Worm (Caenorhabditis elegans): ENCODE results near the gene nape-1.

ce11 chrIV:3722690-3723089, 18.0 kb downstream of the nape-1 start, which contains the start of gene Y37E11AM.4:
- TF ChIP-seq sem-2 (GFP tag; optimal IDR thresholded peaks at IDR 0.05) = no peak
- TF ChIP-seq nhr-12 (tag; optimal IDR thresholded peaks at IDR 0.05) = no peak
- no peak for TF ChIP-seq nhr-237 (tag; optimal IDR thresholded peaks at IDR 0.05)
- TF ChIP-seq pha-4 (tag; optimal IDR thresholded peaks at IDR 0.05) = no peak
- TF ChIP-seq unc-62 (GFP tag; optimal IDR thresholded peaks at IDR 0.05) = no peak
- TF ChIP-seq nhr-2 (tag; optimal IDR thresholded peaks at IDR 0.05) = no peak
- no peak for TF ChIP-seq elt-1 (tag; optimal IDR thresholded peaks at IDR 0.05; ENCODE audit: borderline replicate concordance, insufficient read depth)
- no peak for TF ChIP-seq snpc-4 (tag; optimal IDR thresholded peaks at IDR 0.05)
- TF ChIP-seq unc-39 (tag; optimal IDR thresholded peaks at IDR 0.05) = no peak
- no peak for TF ChIP-seq mep-1 (tag; optimal IDR thresholded peaks at IDR 0.05)
- no peak for TF ChIP-seq ceh-43 (GFP tag; optimal IDR thresholded peaks at IDR 0.05)
- TF ChIP-seq lsy-2 (tag; optimal IDR thresholded peaks at IDR 0.05) = no peak
- TF ChIP-seq sptf-1 (tag; optimal IDR thresholded peaks at IDR 0.05) = no peak
- TF ChIP-seq lin-13 (tag; optimal IDR thresholded peaks at IDR 0.05) = no peak

Measured in whole organism, mixed stage, embryonic.